Fruit fly (Drosophila melanogaster) whole organism, embryonic: ENCODE results near the gene MFS9.

ENCODE experiments used
- hkb ChIP-seq, 2 experiments: fragments of 200-800 bp in 1 of 2; fragments of >200 bp in 1 of 2; sonication (Bioruptor generic) in 1 of 2; IDR thresholded peaks in 1 of 2; optimal IDR thresholded peaks in 1 of 2; 2 replicates each; pipeline versions ENCODE4 v1.3.6 to Lab custom; 2017 to 2022; ENCODE audit warnings: missing biosample characterization in 1 of 2, missing genetic modification characterization in 1 of 2
- wdn ChIP-seq: fragments of 200-800 bp; sonication (Bioruptor generic); IDR thresholded peaks from 2 replicates; pipeline ENCODE4 v1.3.6; 2022; ENCODE audit warnings: missing biosample characterization, missing genetic modification characterization

DNA sequence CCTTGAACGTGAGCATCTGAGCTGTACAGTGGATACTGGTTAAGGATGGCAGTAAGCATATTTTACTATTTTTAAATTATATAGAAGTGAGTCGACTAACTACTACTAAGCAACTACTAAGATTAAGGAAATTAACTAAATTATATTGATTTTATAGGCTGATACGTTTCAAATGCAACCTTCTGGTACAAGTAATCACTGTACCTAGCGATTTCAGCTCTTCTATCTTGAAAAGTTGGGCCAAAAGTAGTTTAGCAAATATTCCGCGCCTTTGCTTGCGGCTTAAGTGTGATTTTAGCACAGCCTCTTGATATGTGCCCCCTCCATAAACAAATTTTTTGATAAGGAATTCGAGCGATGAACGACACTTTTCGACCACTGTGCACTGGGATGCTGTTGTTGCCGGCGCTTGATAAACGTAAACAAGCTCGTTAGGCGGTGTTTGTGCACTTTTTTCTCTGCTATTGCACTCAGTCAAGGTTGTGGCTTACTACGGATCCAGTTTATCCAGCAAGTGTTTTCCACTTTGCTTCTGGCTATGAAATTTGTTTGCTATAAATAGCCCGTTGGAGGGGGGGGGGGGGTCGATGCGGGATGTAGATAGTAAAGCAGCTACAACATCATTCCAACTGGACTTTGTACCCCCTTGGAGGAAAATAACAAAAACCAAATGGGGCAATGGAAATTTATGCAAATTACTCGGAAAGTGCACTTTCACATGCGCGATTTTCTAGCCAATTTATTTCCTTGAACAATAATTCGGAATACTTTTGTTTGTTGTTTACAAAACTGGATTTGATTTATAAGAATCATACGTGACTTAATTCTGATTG is 44.2 kb upstream of the MFS9 start:
- TF ChIP-seq hkb (optimal IDR thresholded peaks at IDR 0.05; lab: Kevin White, UChicago), result no peak
- TF ChIP-seq hkb (GFP tag; IDR thresholded peaks at IDR 0.05; lab: Robert Waterston, UW), result peak; percentile 75
- peak; percentile 61 for TF ChIP-seq wdn (GFP tag; lab: Robert Waterston, UW)
